Worm (Caenorhabditis elegans): Measurements from ENCODE around the gene dpy-11.

dpy-11 gene

DNA sequence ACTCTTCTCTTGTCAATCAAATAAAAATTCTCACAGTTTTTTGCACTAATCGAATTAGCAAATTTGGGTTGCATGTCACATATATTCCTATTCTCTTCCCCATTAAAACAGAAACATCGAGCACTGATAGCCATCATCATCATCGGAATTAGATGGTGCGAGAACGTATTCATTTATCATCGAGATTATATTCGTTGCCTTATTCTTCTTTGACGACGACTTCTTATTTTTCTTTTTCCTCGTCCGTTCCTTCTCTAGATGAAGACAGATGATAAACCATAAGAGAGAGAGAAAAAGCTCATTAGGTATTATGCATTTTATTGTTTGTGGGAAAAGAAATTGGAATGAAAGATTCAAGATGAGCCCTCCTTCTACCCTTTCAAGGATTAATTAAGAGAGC is 43.8 kb downstream of the dpy-11 start:
- TF ChIP-seq ces-1 (GFP tag; optimal IDR thresholded peaks at IDR 0.05), result peak; percentile 18
- TF ChIP-seq bed-3 (GFP tag; optimal IDR thresholded peaks at IDR 0.05), result no peak
- no peak for TF ChIP-seq mls-2 (tag; optimal IDR thresholded peaks at IDR 0.05)
- no peak for TF ChIP-seq ceh-39 (tag; optimal IDR thresholded peaks at IDR 0.05)
- TF ChIP-seq ceh-83 (GFP tag; optimal IDR thresholded peaks at IDR 0.05), result no peak
- TF ChIP-seq nhr-2 (tag; optimal IDR thresholded peaks at IDR 0.05), result no peak
- peak; percentile 55 for TF ChIP-seq elt-1 (tag; optimal IDR thresholded peaks at IDR 0.05; ENCODE audit: borderline replicate concordance, insufficient read depth)
- TF ChIP-seq ztf-11 (tag; optimal IDR thresholded peaks at IDR 0.05), result no peak

ce11 chrV:6467676-6468075 is 47.4 kb downstream of the dpy-11 start:
- TF ChIP-seq nhr-12 (tag; optimal IDR thresholded peaks at IDR 0.05), result no peak
- no peak for TF ChIP-seq cnd-1 (tag; optimal IDR thresholded peaks at IDR 0.05)
- TF ChIP-seq zip-8 (tag; optimal IDR thresholded peaks at IDR 0.05), result no peak
- TF ChIP-seq flh-1 (GFP tag; optimal IDR thresholded peaks at IDR 0.05), result no peak
- TF ChIP-seq mep-1 (tag; optimal IDR thresholded peaks at IDR 0.05), result no peak
- no peak for TF ChIP-seq lin-32 (GFP tag; optimal IDR thresholded peaks at IDR 0.05)
- no peak for TF ChIP-seq nhr-28 (tag; optimal IDR thresholded peaks at IDR 0.05)
- no peak for TF ChIP-seq M03D4.4 (tag; optimal IDR thresholded peaks at IDR 0.05)
- TF ChIP-seq nhr-237 (tag; optimal IDR thresholded peaks at IDR 0.05), result no peak
- no peak for TF ChIP-seq elt-3 (tag; optimal IDR thresholded peaks at IDR 0.05)
- no peak for TF ChIP-seq blmp-1 (tag; optimal IDR thresholded peaks at IDR 0.05)
- TF ChIP-seq ztf-11 (tag; optimal IDR thresholded peaks at IDR 0.05), result no peak
- no peak for TF ChIP-seq tbx-8 (GFP tag; optimal IDR thresholded peaks at IDR 0.05)

DNA sequence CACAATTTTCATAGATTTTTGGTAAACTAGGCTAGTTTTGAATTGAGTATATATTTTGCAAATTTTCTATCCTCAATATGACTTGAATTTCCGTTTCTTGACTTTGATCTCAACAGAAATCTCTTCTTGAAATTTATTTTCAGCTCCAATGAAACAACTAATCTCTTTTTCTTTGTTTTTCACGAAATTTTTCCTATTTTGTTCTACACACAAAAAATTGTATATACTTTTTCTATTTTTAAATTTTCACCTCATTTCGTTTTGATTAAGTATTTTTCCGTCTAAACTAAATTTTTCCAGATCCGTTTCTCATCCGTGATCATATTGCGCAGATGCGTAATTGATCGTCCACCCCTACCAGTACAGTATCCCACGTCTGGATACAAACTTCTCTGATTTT is 50.3 kb downstream of the dpy-11 start, which contains the start of gene unc-83:
unc-83 (plus strand) TSS at position 301 of the 400 bp plus-strand sequence.
- TF ChIP-seq lin-32 (GFP tag; optimal IDR thresholded peaks at IDR 0.05) (no peak), ztf-11 (tag; optimal IDR thresholded peaks at IDR 0.05) (no peak), ham-2 (GFP tag; optimal IDR thresholded peaks at IDR 0.05) (no peak), ces-1 (GFP tag; optimal IDR thresholded peaks at IDR 0.05) (no peak), snpc-4 (tag; optimal IDR thresholded peaks at IDR 0.05) (no peak), pha-4 (tag; optimal IDR thresholded peaks at IDR 0.05) (no peak), nhr-237 (tag; optimal IDR thresholded peaks at IDR 0.05) (no peak), mep-1 (tag; optimal IDR thresholded peaks at IDR 0.05) (no peak), nhr-12 (tag; optimal IDR thresholded peaks at IDR 0.05) (no peak), elt-1 (tag; optimal IDR thresholded peaks at IDR 0.05; ENCODE audit: borderline replicate concordance, insufficient read depth) (no peak), unc-39 (tag; optimal IDR thresholded peaks at IDR 0.05) (no peak), mab-5 (tag; optimal IDR thresholded peaks at IDR 0.05) (no peak), sptf-1 (tag; optimal IDR thresholded peaks at IDR 0.05) (no peak), M03D4.4 (tag; optimal IDR thresholded peaks at IDR 0.05) (no peak), tbx-8 (GFP tag; optimal IDR thresholded peaks at IDR 0.05) (no peak), elt-3 (tag; optimal IDR thresholded peaks at IDR 0.05) (no peak), unc-62 (GFP tag; optimal IDR thresholded peaks at IDR 0.05) (no peak), nhr-2 (tag; optimal IDR thresholded peaks at IDR 0.05) (no peak), nhr-76 (tag; optimal IDR thresholded peaks at IDR 0.05) (no peak), drap-1 (GFP tag; optimal IDR thresholded peaks at IDR 0.05) (no peak)

DNA sequence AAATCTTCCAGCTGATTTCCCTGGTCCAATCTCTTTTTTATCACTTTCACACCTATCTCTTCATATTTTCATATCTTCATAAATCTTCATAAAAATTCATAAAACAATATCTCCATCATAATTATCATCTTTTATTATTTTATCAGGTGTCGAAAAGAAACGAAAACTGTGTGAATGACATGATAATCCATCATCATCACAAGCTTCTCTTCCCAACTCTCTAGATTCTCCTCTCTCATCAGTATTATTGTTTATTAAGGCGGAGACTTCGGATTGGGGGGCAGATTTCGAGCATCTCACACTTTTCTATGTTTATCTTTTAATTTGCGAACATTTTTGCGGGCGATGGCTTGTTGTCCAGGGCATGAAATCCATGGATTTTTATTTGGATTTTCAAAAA is 50.8 kb downstream of the dpy-11 start:
- peak; percentile 65 for TF ChIP-seq unc-62 (GFP tag; optimal IDR thresholded peaks at IDR 0.05)
- TF ChIP-seq nhr-2 (tag; optimal IDR thresholded peaks at IDR 0.05), result no peak

DNA sequence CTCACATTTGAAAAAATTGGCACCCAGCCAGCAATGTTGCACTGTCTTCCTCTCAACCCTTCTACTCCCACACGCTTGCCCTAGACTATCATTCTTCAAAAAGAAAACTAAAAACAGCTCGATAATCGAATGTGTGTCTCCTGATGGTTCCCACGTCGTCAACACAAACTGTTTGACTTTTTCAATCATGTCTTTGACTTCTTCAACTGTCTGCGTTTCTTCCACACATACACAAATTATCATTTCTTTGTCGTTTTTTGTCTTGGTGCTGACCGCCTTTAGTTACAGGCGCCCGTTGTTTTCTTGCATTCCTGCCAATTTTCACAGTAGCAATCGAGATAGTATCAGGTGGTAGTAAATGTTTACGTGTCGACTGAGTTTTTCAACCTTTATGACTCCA is 52.4 kb downstream of the dpy-11 start:
- TF ChIP-seq bed-3 (GFP tag; optimal IDR thresholded peaks at IDR 0.05) (no peak), blmp-1 (tag; optimal IDR thresholded peaks at IDR 0.05) (no peak), lin-32 (GFP tag; optimal IDR thresholded peaks at IDR 0.05) (no peak), ztf-11 (tag; optimal IDR thresholded peaks at IDR 0.05) (no peak), elt-1 (tag; optimal IDR thresholded peaks at IDR 0.05; ENCODE audit: borderline replicate concordance, insufficient read depth) (no peak), ceh-83 (GFP tag; optimal IDR thresholded peaks at IDR 0.05) (no peak), sem-2 (GFP tag; optimal IDR thresholded peaks at IDR 0.05) (no peak), nhr-12 (tag; optimal IDR thresholded peaks at IDR 0.05) (no peak), nhr-76 (tag; optimal IDR thresholded peaks at IDR 0.05) (no peak), snpc-4 (tag; optimal IDR thresholded peaks at IDR 0.05) (no peak)
